Fruit fly (Drosophila melanogaster): ENCODE data around the gene bou.

Gene bou

DNA sequence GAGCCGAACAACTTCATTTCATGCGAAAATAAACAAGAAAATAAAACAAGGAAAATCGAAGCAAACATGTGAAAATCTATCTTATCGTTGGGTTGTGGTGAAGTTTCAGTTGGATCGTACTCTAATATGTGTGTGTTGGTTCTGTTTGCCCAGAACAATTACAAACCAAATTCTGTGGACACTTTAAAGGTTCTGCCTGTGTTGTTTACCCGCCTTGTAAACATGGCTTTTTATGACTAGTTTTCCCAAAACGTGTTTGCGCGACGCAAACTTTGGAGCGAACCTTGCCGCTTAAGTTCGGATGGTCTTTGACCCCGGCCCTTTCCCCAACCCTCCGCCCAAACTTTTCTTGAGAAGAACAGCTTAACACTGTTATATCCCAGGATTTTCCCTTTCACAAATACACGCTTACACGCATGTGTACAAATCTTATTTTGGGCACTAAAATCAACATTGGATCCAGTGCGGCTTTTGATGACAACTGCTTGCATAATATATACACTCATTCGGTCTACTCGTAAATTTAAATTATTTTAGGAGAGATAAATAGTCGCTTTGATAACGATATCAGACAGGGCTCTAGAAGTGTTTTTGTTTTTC lies 17.9 kb downstream of the bou start (continued):
- peak; percentile 84 for TF ChIP-seq CG12659 (GFP tag; optimal IDR thresholded peaks at IDR 0.05)
- TF ChIP-seq CG7357 (GFP tag; IDR thresholded peaks at IDR 0.05), result no peak
- peak; percentile 88 for TF ChIP-seq CG1529 (GFP tag; optimal IDR thresholded peaks at IDR 0.05)
- peak; percentile 74 for TF ChIP-seq Nf-YB (GFP tag; optimal IDR thresholded peaks at IDR 0.05)
- peak; percentile 65 for TF ChIP-seq en (GFP tag; optimal IDR thresholded peaks at IDR 0.05)
- TF ChIP-seq Dll (GFP tag; IDR thresholded peaks at IDR 0.05; ENCODE audit: partially characterized antibody), result no peak
- TF ChIP-seq dm (GFP tag; optimal IDR thresholded peaks at IDR 0.05), result peak; percentile 72
- peak; percentile 56 for TF ChIP-seq fd96Cb (tag; optimal IDR thresholded peaks at IDR 0.05)
- peak; percentile 95 for TF ChIP-seq CG7745 (tag; optimal IDR thresholded peaks at IDR 0.05)
- TF ChIP-seq CG10321 (GFP tag; IDR thresholded peaks at IDR 0.05), result peak; percentile 58; the same call in 1 of the 2 replicates
- peak; percentile 80 for TF ChIP-seq CG7271 (tag; optimal IDR thresholded peaks at IDR 0.05)
- 0 out of 2 replicates have a peak, but pooled peaks have one; percentile 34 for TF ChIP-seq klu (GFP tag; IDR thresholded peaks at IDR 0.05)
- peak; percentile 77; the same call in 2 of the 3 replicates for TF ChIP-seq so (GFP tag; IDR thresholded peaks at IDR 0.05)
- no peak for TF ChIP-seq bbx (GFP tag; IDR thresholded peaks at IDR 0.05; ENCODE audit: partially characterized antibody)
- peak; percentile 87 for TF ChIP-seq Blimp-1 (GFP tag; optimal IDR thresholded peaks at IDR 0.05)
- peak; percentile 25 for TF ChIP-seq zfh2 (GFP tag; optimal IDR thresholded peaks at IDR 0.05)
- TF ChIP-seq CG1602 (GFP tag; optimal IDR thresholded peaks at IDR 0.05), result peak; percentile 83
- no peak for TF ChIP-seq pan (optimal IDR thresholded peaks at IDR 0.05)
- TF ChIP-seq pan (GFP tag; optimal IDR thresholded peaks at IDR 0.05 in 1 of 2, IDR thresholded peaks at IDR 0.05 in 1 of 2), result peak in 1 of 2 experiments; percentile 74
- peak; percentile 71 for TF ChIP-seq Jarid2 (GFP tag; optimal IDR thresholded peaks at IDR 0.05)
- no peak for TF ChIP-seq Aef1 (GFP tag; IDR thresholded peaks at IDR 0.05)
- peak; percentile 30 for TF ChIP-seq CG17802 (tag; optimal IDR thresholded peaks at IDR 0.05)
- TF ChIP-seq CG18476 (GFP tag; optimal IDR thresholded peaks at IDR 0.05), result peak; percentile 82
- peak; percentile 80 for TF ChIP-seq shn (GFP tag; optimal IDR thresholded peaks at IDR 0.05)
- TF ChIP-seq Vsx1 (GFP tag; optimal IDR thresholded peaks at IDR 0.05), result peak; percentile 93
- TF ChIP-seq CG8089 (GFP tag; optimal IDR thresholded peaks at IDR 0.05), result peak; percentile 94
- peak; percentile 87 for TF ChIP-seq gcm (GFP tag; optimal IDR thresholded peaks at IDR 0.05)
- TF ChIP-seq twi (tag; optimal IDR thresholded peaks at IDR 0.05), result peak; percentile 79
- TF ChIP-seq CG12104 (GFP tag; optimal IDR thresholded peaks at IDR 0.05), result peak; percentile 87
- TF ChIP-seq Sox100B (GFP tag; optimal IDR thresholded peaks at IDR 0.05), result peak; percentile 85
- peak; percentile 63 for TF ChIP-seq Hr3 (GFP tag; optimal IDR thresholded peaks at IDR 0.05)
- TF ChIP-seq tin (GFP tag; optimal IDR thresholded peaks at IDR 0.05), result peak; percentile 61
- TF ChIP-seq B-H2 (GFP tag; optimal IDR thresholded peaks at IDR 0.05), result no peak
- peak; percentile 87 for TF ChIP-seq Hmr (GFP tag; optimal IDR thresholded peaks at IDR 0.05)
- TF ChIP-seq vvl (GFP tag; IDR thresholded peaks at IDR 0.05), result peak; percentile 79
- peak; percentile 97 for TF ChIP-seq YL-1 (GFP tag; optimal IDR thresholded peaks at IDR 0.05)
- TF ChIP-seq az2 (GFP tag; optimal IDR thresholded peaks at IDR 0.05), result peak; percentile 42
- peak in 1 of 3 experiments; percentile 83 for TF ChIP-seq lola (GFP tag; optimal IDR thresholded peaks at IDR 0.05)
- TF ChIP-seq maf-S (GFP tag; optimal IDR thresholded peaks at IDR 0.05), result peak; percentile 80
- peak; percentile 18; the same call in 1 of the 2 replicates for TF ChIP-seq sisA (GFP tag; IDR thresholded peaks at IDR 0.05)
- peak; percentile 94 for TF ChIP-seq CG11398 (GFP tag; optimal IDR thresholded peaks at IDR 0.05)
- TF ChIP-seq slp2 (GFP tag; optimal IDR thresholded peaks at IDR 0.05), result peak; percentile 68
- peak; percentile 94 for TF ChIP-seq NC2β (GFP tag; optimal IDR thresholded peaks at IDR 0.05)
- peak; percentile 72 for TF ChIP-seq oc (tag; optimal IDR thresholded peaks at IDR 0.05)
- peak; percentile 86 for TF ChIP-seq Spps (tag; optimal IDR thresholded peaks at IDR 0.05)
- TF ChIP-seq bab2 (GFP tag; optimal IDR thresholded peaks at IDR 0.05), result peak; percentile 90
- TF ChIP-seq Dbx (GFP tag; IDR thresholded peaks at IDR 0.05), result peak; percentile 61; the same call in 1 of the 3 replicates
- peak; percentile 96 for TF ChIP-seq fd102C (GFP tag; optimal IDR thresholded peaks at IDR 0.05)
- no peak for TF ChIP-seq Trl (optimal IDR thresholded peaks at IDR 0.05)
- TF ChIP-seq Trl (GFP tag; optimal IDR thresholded peaks at IDR 0.05), result peak; percentile 91
